Worm (Caenorhabditis elegans): ENCODE results near the gene W02F12.4.
A peak's percentile ranks its signal among the peaks of the same experiment; 100 is the strongest.

W02F12.4 gene

ce11 chrV:6699833-6700232 lies 6.9 kb downstream of the W02F12.4 start:
- TF ChIP-seq unc-86 (tag; optimal IDR thresholded peaks at IDR 0.05) (no peak), blmp-1 (tag; optimal IDR thresholded peaks at IDR 0.05) (peak; percentile 91)

- TF ChIP-seq ztf-4 (tag; optimal IDR thresholded peaks at IDR 0.05) (no peak), nhr-20 (tag; optimal IDR thresholded peaks at IDR 0.05) (peak; percentile 18), nhr-85 (tag) (peak; percentile 25)
Measured at ce11 chrV:6699021-6699420, 7.7 kb downstream of the W02F12.4 start.

ce11 chrV:6697552-6697951 lies 9.2 kb downstream of the W02F12.4 start, which contains the start of gene W02F12.2:
Gene W02F12.2 (minus strand): TSS chrV:6697652.
- TF ChIP-seq nhr-28 (tag; optimal IDR thresholded peaks at IDR 0.05) (no peak), blmp-1 (tag; optimal IDR thresholded peaks at IDR 0.05) (peak; percentile 18)

- TF ChIP-seq rnt-1 (tag; optimal IDR thresholded peaks at IDR 0.05) (no peak), blmp-1 (tag; optimal IDR thresholded peaks at IDR 0.05) (peak; percentile 8), C04F5.9 (tag; optimal IDR thresholded peaks at IDR 0.05) (no peak), nhr-237 (tag; optimal IDR thresholded peaks at IDR 0.05) (no peak), pax-3 (tag; optimal IDR thresholded peaks at IDR 0.05) (no peak)
Measured at ce11 chrV:6694668-6695067, 12.1 kb downstream of the W02F12.4 start, which contains the start of gene W02F12.8. Gene W02F12.8 (minus strand): TSS chrV:6694768.

- TF ChIP-seq elt-2 (tag; optimal IDR thresholded peaks at IDR 0.05), result peak; percentile 53
- TF ChIP-seq fkh-4 (tag; optimal IDR thresholded peaks at IDR 0.05; ENCODE audit: borderline replicate concordance), result no peak
- no peak for TF ChIP-seq efl-1 (optimal IDR thresholded peaks at IDR 0.05)
- TF ChIP-seq efl-1 (GFP tag; optimal IDR thresholded peaks at IDR 0.05 in 1 of 2), result peak in 1 of 2 experiments; percentile 39
Measured at ce11 chrV:6691813-6692351, 14.9 kb downstream of the W02F12.4 start, which contains the start of gene mtl-1. Gene mtl-1 (minus strand): TSS chrV:6691863.

- no peak for TF ChIP-seq zip-4 (GFP tag; optimal IDR thresholded peaks at IDR 0.05)
- TF ChIP-seq elt-3 (tag; optimal IDR thresholded peaks at IDR 0.05), result peak in 1 of 6 experiments; percentile 7
- TF ChIP-seq tlp-1 (tag; optimal IDR thresholded peaks at IDR 0.05), result no peak
- peak; percentile 22 for TF ChIP-seq blmp-1 (tag; optimal IDR thresholded peaks at IDR 0.05)
- no peak for TF ChIP-seq C16A3.4 (tag; optimal IDR thresholded peaks at IDR 0.05)
- TF ChIP-seq aly-2 (tag; optimal IDR thresholded peaks at IDR 0.05), result no peak
Measured at ce11 chrV:6690075-6690474, 16.7 kb downstream of the W02F12.4 start.

- TF ChIP-seq efl-1 (optimal IDR thresholded peaks at IDR 0.05), result no peak
- peak in 1 of 2 experiments; percentile 52 for TF ChIP-seq efl-1 (GFP tag; optimal IDR thresholded peaks at IDR 0.05 in 1 of 2)
- TF ChIP-seq irx-1 (tag; optimal IDR thresholded peaks at IDR 0.05), result no peak
Measured at ce11 chrV:6688392-6688791, 18.3 kb downstream of the W02F12.4 start, which contains the start of gene K11G9.5. Gene K11G9.5 (minus strand): TSS chrV:6688492.

- no peak for TF ChIP-seq efl-3 (GFP tag; optimal IDR thresholded peaks at IDR 0.05)
Measured at ce11 chrV:6685963-6686362, 20.8 kb downstream of the W02F12.4 start.

ce11 chrV:6685499-6685898 lies 21.2 kb downstream of the W02F12.4 start:
- TF ChIP-seq ceh-88 (GFP tag; IDR thresholded peaks at IDR 0.05), result no peak
- no peak for TF ChIP-seq C16A3.4 (tag; optimal IDR thresholded peaks at IDR 0.05)
- no peak for TF ChIP-seq rnt-1 (tag; optimal IDR thresholded peaks at IDR 0.05)
- no peak for TF ChIP-seq ceh-90 (tag; optimal IDR thresholded peaks at IDR 0.05)
- TF ChIP-seq unc-130 (tag; optimal IDR thresholded peaks at IDR 0.05), result no peak
- TF ChIP-seq lin-14 (GFP tag; optimal IDR thresholded peaks at IDR 0.05), result no peak

Data from whole organism, L1 larva.